Worm (Caenorhabditis elegans) whole organism, late embryonic: Measurements from ENCODE around the gene iff-2.
A peak's percentile ranks its signal among the peaks of the same experiment; 100 is the strongest.

ENCODE experiments used
- C38D4.7 ChIP-seq: fragments of 200-800 bp; sonication (Bioruptor generic); optimal IDR thresholded peaks from 2 replicates; lab custom pipeline; 2018; ENCODE audit warnings: mild to moderate bottlenecking, missing genetic modification characterization, moderate library complexity, missing compliant biosample characterization
- F13H6.1 ChIP-seq: sonication (generic microtip); optimal IDR thresholded peaks from 2 replicates; lab custom pipeline; 2016; ENCODE audit warnings: missing genetic modification characterization, missing compliant biosample characterization
- K09A11.1 ChIP-seq: sonication (generic microtip); optimal IDR thresholded peaks from 2 replicates; lab custom pipeline; 2017; ENCODE audit warnings: antibody characterized with exemption, mild to moderate bottlenecking, missing genetic modification characterization, missing compliant biosample characterization; ENCODE audit not compliant: insufficient read depth
- T23F11.4 ChIP-seq: fragments of 200-800 bp; sonication (Bioruptor generic); optimal IDR thresholded peaks from 2 replicates; lab custom pipeline; 2018; ENCODE audit warnings: mild to moderate bottlenecking, missing genetic modification characterization, missing compliant biosample characterization
- Y22D7AL.16 ChIP-seq: sonication (generic microtip); optimal IDR thresholded peaks from 2 replicates; lab custom pipeline; 2016; ENCODE audit warnings: missing genetic modification characterization, missing compliant biosample characterization
- ama-1 ChIP-seq: fragments of 150-350 bp; optimal IDR thresholded peaks from 2 replicates; lab custom pipeline; 2014
- ceh-14 ChIP-seq: sonication (generic microtip); optimal IDR thresholded peaks from 2 replicates; lab custom pipeline; 2016; ENCODE audit warnings: missing genotype, missing genetic modification characterization, missing compliant biosample characterization
- ceh-19 ChIP-seq: fragments of 200-800 bp; sonication (Bioruptor generic); optimal IDR thresholded peaks from 2 replicates; lab custom pipeline; 2018; ENCODE audit warnings: mild to moderate bottlenecking, missing genetic modification characterization, missing compliant biosample characterization
- ceh-31 ChIP-seq: sonication (generic microtip); optimal IDR thresholded peaks from 2 replicates; lab custom pipeline; 2016; ENCODE audit warnings: missing genetic modification characterization, missing compliant biosample characterization
- ceh-45 ChIP-seq: fragments of 200-800 bp; sonication (Bioruptor generic); IDR thresholded peaks from 2 replicates; pipeline ENCODE4 v1.3.6; 2022; ENCODE audit warnings: missing genetic modification reagents, missing genetic modification characterization, missing compliant biosample characterization
- ceh-6 ChIP-seq: fragments of 200-800 bp; sonication (Bioruptor generic); optimal IDR thresholded peaks from 2 replicates; lab custom pipeline; 2018; ENCODE audit warnings: mild to moderate bottlenecking, missing genetic modification characterization, missing compliant biosample characterization
- dmd-4 ChIP-seq: sonication (generic microtip); optimal IDR thresholded peaks from 2 replicates; lab custom pipeline; 2016; ENCODE audit warnings: borderline replicate concordance, missing genetic modification characterization, missing compliant biosample characterization
- elt-4 ChIP-seq: sonication (generic microtip); optimal IDR thresholded peaks from 2 replicates; lab custom pipeline; 2016; ENCODE audit warnings: missing genetic modification characterization, missing compliant biosample characterization
- ets-4 ChIP-seq: sonication (generic microtip); optimal IDR thresholded peaks from 2 replicates; lab custom pipeline; 2016; ENCODE audit warnings: missing genetic modification characterization, missing compliant biosample characterization
- eyg-1 ChIP-seq: sonication (generic microtip); optimal IDR thresholded peaks from 2 replicates; lab custom pipeline; 2016; ENCODE audit warnings: missing genotype, missing genetic modification characterization, missing compliant biosample characterization
- fax-1 ChIP-seq: sonication (generic microtip); optimal IDR thresholded peaks from 2 replicates; lab custom pipeline; 2016; ENCODE audit warnings: missing genotype, missing genetic modification characterization, missing compliant biosample characterization
- fkh-10 ChIP-seq: fragments of 150-350 bp; optimal IDR thresholded peaks from 2 replicates; lab custom pipeline; 2014; ENCODE audit warnings: missing biosample characterization, missing genetic modification reagents, missing genetic modification characterization
- gmeb-2 ChIP-seq: sonication (generic microtip); optimal IDR thresholded peaks from 2 replicates; lab custom pipeline; 2016; ENCODE audit warnings: missing genetic modification characterization, inconsistent platforms, missing compliant biosample characterization
- hlh-15 ChIP-seq: sonication (generic microtip); optimal IDR thresholded peaks from 2 replicates; lab custom pipeline; 2016; ENCODE audit warnings: missing genetic modification characterization, missing compliant biosample characterization
- hlh-6 ChIP-seq: sonication (generic microtip); optimal IDR thresholded peaks from 2 replicates; lab custom pipeline; 2016; ENCODE audit warnings: missing genotype, missing genetic modification characterization, missing compliant biosample characterization
- hlh-8 ChIP-seq: sonication (generic microtip); optimal IDR thresholded peaks from 2 replicates; lab custom pipeline; 2016; ENCODE audit warnings: missing genotype, missing genetic modification characterization, missing compliant biosample characterization
- lin-11 ChIP-seq: fragments of 200-800 bp; sonication (Bioruptor generic); optimal IDR thresholded peaks from 2 replicates; lab custom pipeline; 2018; ENCODE audit warnings: mild to moderate bottlenecking, missing genetic modification characterization, missing compliant biosample characterization
- nhr-11 ChIP-seq: fragments of 150-350 bp; optimal IDR thresholded peaks from 2 replicates; lab custom pipeline; 2014; ENCODE audit warnings: missing biosample characterization, missing genetic modification characterization
- nhr-232 ChIP-seq: sonication (generic microtip); optimal IDR thresholded peaks from 2 replicates; lab custom pipeline; 2016; ENCODE audit warnings: missing genetic modification characterization, missing compliant biosample characterization
- npax-4 ChIP-seq: sonication (generic microtip); optimal IDR thresholded peaks from 2 replicates; lab custom pipeline; 2016; ENCODE audit warnings: missing genetic modification characterization, missing compliant biosample characterization
- odd-2 ChIP-seq: sonication (generic microtip); optimal IDR thresholded peaks from 2 replicates; lab custom pipeline; 2017; ENCODE audit warnings: antibody characterized with exemption, mild to moderate bottlenecking, missing genetic modification characterization, missing compliant biosample characterization
- pag-3 ChIP-seq: sonication (generic microtip); optimal IDR thresholded peaks from 2 replicates; lab custom pipeline; 2016; ENCODE audit warnings: missing compliant biosample characterization, missing genetic modification characterization, borderline replicate concordance
- pax-1 ChIP-seq: fragments of 150-350 bp; optimal IDR thresholded peaks from 2 replicates; lab custom pipeline; 2014; ENCODE audit warnings: missing biosample characterization, missing genetic modification characterization
- pha-2 ChIP-seq: sonication (generic microtip); optimal IDR thresholded peaks from 2 replicates; lab custom pipeline; 2017; ENCODE audit warnings: mild to moderate bottlenecking, missing genetic modification characterization, missing compliant biosample characterization
- pqm-1 ChIP-seq: sonication (generic microtip); optimal IDR thresholded peaks from 2 replicates; lab custom pipeline; 2016; ENCODE audit warnings: missing genetic modification characterization, missing compliant biosample characterization
- pros-1 ChIP-seq: fragments of 150-350 bp; optimal IDR thresholded peaks from 2 replicates; lab custom pipeline; 2014; ENCODE audit warnings: missing biosample characterization, missing genetic modification reagents, missing genetic modification characterization
- sdc-2 ChIP-seq: sonication (generic microtip); optimal IDR thresholded peaks from 2 replicates; lab custom pipeline; 2016; ENCODE audit warnings: missing genotype, missing genetic modification characterization, missing compliant biosample characterization
- sox-2 ChIP-seq: fragments of 200-800 bp; sonication (Bioruptor generic); IDR thresholded peaks from 2 replicates; pipeline ENCODE4 v1.3.6; 2022; ENCODE audit warnings: missing genetic modification reagents, missing genetic modification characterization, missing compliant biosample characterization
- syd-9 ChIP-seq: sonication (generic microtip); optimal IDR thresholded peaks from 2 replicates; lab custom pipeline; 2016; ENCODE audit warnings: mild to moderate bottlenecking, missing genetic modification characterization, moderate library complexity, missing compliant biosample characterization
- tbx-2 ChIP-seq: sonication (generic microtip); optimal IDR thresholded peaks from 2 replicates; lab custom pipeline; 2016; ENCODE audit warnings: missing genetic modification characterization, missing compliant biosample characterization
- tbx-7 ChIP-seq: sonication (generic microtip); optimal IDR thresholded peaks from 2 replicates; lab custom pipeline; 2016; ENCODE audit warnings: missing genotype, missing genetic modification characterization, missing compliant biosample characterization
- unc-3 ChIP-seq, 2 experiments: fragments of 200-800 bp in 1 of 2; sonication (Bioruptor generic) in 1 of 2; sonication (generic microtip) in 1 of 2; conservative IDR thresholded peaks in 1 of 2; optimal IDR thresholded peaks in 1 of 2; 2 replicates each; pipeline versions ENCODE4 v1.3.6 to Lab custom; 2016 to 2022; ENCODE audit warnings: missing compliant biosample characterization in 2 of 2, missing genetic modification characterization in 2 of 2, missing genetic modification reagents in 1 of 2
- unc-42 ChIP-seq: sonication (generic microtip); optimal IDR thresholded peaks from 2 replicates; lab custom pipeline; 2016; ENCODE audit warnings: missing genotype, missing genetic modification characterization, missing compliant biosample characterization
- unc-86 ChIP-seq: sonication (generic microtip); optimal IDR thresholded peaks from 2 replicates; lab custom pipeline; 2016; ENCODE audit warnings: missing genetic modification characterization, missing compliant biosample characterization
- zip-5 ChIP-seq: sonication (generic microtip); optimal IDR thresholded peaks from 2 replicates; lab custom pipeline; 2016; ENCODE audit warnings: missing genetic modification characterization, missing compliant biosample characterization
- ztf-16 ChIP-seq: sonication (generic microtip); optimal IDR thresholded peaks from 2 replicates; lab custom pipeline; 2017; ENCODE audit warnings: missing genetic modification characterization, missing compliant biosample characterization

iff-2 gene

ce11 chrII:8562002-8562401 lies 835 bp upstream of the iff-2 start, which contains the start of gene F54C9.14:
Gene F54C9.14 (plus strand): TSS chrII:8562302.
- TF ChIP-seq ztf-16 (tag; lab: Kevin White, UChicago) (no peak), syd-9 (tag; lab: Kevin White, UChicago) (no peak), F13H6.1 (tag; lab: Kevin White, UChicago) (no peak), gmeb-2 (tag; lab: Kevin White, UChicago) (no peak), unc-42 (tag; lab: Kevin White, UChicago) (no peak), elt-4 (tag; lab: Kevin White, UChicago) (no peak), tbx-2 (no peak), odd-2 (tag; lab: Kevin White, UChicago) (no peak), tbx-7 (no peak), T23F11.4 (GFP tag; lab: Kevin White, UChicago) (no peak)

ce11 chrII:8559188-8559587 lies 2.0 kb downstream of the iff-2 start:
- TF ChIP-seq fkh-10 (peak; percentile 14), unc-42 (tag; lab: Kevin White, UChicago) (peak; percentile 97), sdc-2 (tag; lab: Kevin White, UChicago) (no peak), K09A11.1 (tag; lab: Kevin White, UChicago) (no peak)

ce11 chrII:8556166-8556565 lies 5.0 kb downstream of the iff-2 start, which contains the start of gene glb-27:
Gene glb-27 (minus strand): TSS chrII:8556266.
- TF ChIP-seq K09A11.1 (tag; lab: Kevin White, UChicago) (no peak), C38D4.7 (GFP tag; lab: Kevin White, UChicago) (no peak), pqm-1 (tag; lab: Kevin White, UChicago) (no peak), syd-9 (tag; lab: Kevin White, UChicago) (no peak), ceh-14 (no peak), nhr-232 (tag; lab: Kevin White, UChicago) (no peak), sdc-2 (tag; lab: Kevin White, UChicago) (no peak), Y22D7AL.16 (tag; lab: Kevin White, UChicago) (no peak), fkh-10 (no peak)

DNA sequence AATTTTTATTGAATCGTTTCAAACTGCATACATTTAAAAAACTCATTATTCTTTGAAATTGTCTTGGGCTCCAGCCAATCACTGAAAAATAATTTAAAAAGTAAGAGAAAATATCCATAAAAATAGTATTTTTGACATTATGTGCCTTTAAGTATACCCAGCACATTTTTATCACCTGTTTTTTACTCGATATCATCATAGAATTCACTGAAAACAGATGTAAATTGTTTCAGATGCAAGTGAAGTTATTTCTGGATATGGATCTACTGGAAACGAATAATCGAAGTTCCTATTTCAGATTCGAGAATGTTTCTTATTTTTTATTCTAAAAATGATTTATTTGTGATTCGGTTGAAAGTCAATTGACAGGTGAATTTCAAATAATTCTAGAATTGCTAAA lies 6.6 kb downstream of the iff-2 start:
- TF ChIP-seq sdc-2 (tag; lab: Kevin White, UChicago) (no peak), npax-4 (tag; lab: Kevin White, UChicago) (no peak)

DNA sequence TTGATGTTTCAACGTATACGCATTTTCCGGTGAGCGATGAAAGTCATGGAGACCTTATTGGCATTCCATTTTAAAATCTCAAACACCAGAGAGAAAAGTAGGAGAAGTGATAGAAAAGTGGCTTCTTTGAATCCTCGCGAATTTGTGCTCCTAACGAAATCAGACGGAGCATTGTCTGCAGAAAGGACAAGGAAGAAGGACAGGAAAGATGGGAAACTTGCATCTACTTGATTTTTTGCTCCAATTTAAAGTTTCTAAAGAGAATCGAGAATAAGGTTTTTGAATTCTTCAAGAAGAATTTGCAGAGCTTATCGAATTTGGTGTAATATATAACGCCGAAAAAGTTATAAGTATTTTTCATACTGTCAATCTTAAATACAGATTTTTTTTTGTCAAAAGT lies 10.1 kb downstream of the iff-2 start:
- TF ChIP-seq ceh-19 (GFP tag; lab: Kevin White, UChicago): no peak
- TF ChIP-seq unc-42 (tag; lab: Kevin White, UChicago): peak; percentile 81
- TF ChIP-seq, all 69 proteins: peak for 1

ce11 chrII:8546975-8547374 lies 14.2 kb downstream of the iff-2 start:
- TF ChIP-seq unc-3 (GFP tag; conservative IDR thresholded peaks at IDR 0.05; lab: Robert Waterston, UW) (peak; percentile 71; the same call in 1 of the 2 replicates), unc-3 (tag; optimal IDR thresholded peaks at IDR 0.05; lab: Kevin White, UChicago) (peak; percentile 75), lin-11 (peak; percentile 83), Y22D7AL.16 (tag; lab: Kevin White, UChicago) (peak; percentile 59), ceh-6 (peak; percentile 87), hlh-15 (tag; lab: Kevin White, UChicago) (peak; percentile 61), pha-2 (peak; percentile 89), ets-4 (tag; lab: Kevin White, UChicago) (peak; percentile 71), ceh-45 (GFP tag; lab: Robert Waterston, UW) (peak; percentile 76; the same call in 1 of the 2 replicates), hlh-8 (tag; lab: Kevin White, UChicago) (peak; percentile 91), pag-3 (tag; lab: Kevin White, UChicago) (peak; percentile 27), nhr-11 (tag; lab: Kevin White, UChicago) (no peak), fax-1 (tag; lab: Kevin White, UChicago) (peak; percentile 72), ama-1 (no peak), pax-1 (no peak), eyg-1 (tag; lab: Kevin White, UChicago) (peak; percentile 83), npax-4 (tag; lab: Kevin White, UChicago) (peak; percentile 55), C38D4.7 (GFP tag; lab: Kevin White, UChicago) (peak; percentile 78), dmd-4 (tag; lab: Kevin White, UChicago) (peak; percentile 56), sox-2 (GFP tag; lab: Robert Waterston, UW) (peak; percentile 74), hlh-6 (tag; lab: Kevin White, UChicago) (peak; percentile 85), unc-86 (tag; lab: Kevin White, UChicago) (peak; percentile 80), zip-5 (tag; lab: Kevin White, UChicago) (peak; percentile 33), ceh-31 (tag; lab: Kevin White, UChicago) (peak; percentile 66), tbx-2 (peak; percentile 88), pros-1 (tag; lab: Kevin White, UChicago) (no peak)
